Worm (Caenorhabditis elegans) whole organism, L1 larva: Measurements from ENCODE around the gene K09H11.4.
A peak's percentile ranks its signal among the peaks of the same experiment; 100 is the strongest.

ENCODE experiments used
- C04F5.9 ChIP-seq: sonication (generic microtip); optimal IDR thresholded peaks from 2 replicates; lab custom pipeline; 2016; ENCODE audit warnings: missing genetic modification characterization, missing compliant biosample characterization
- C16A3.4 ChIP-seq: fragments of 150-350 bp; optimal IDR thresholded peaks from 2 replicates; lab custom pipeline; 2014; ENCODE audit warnings: missing biosample characterization, missing genetic modification characterization
- aha-1 ChIP-seq: fragments of 150-350 bp; optimal IDR thresholded peaks from 2 replicates; lab custom pipeline; 2014; ENCODE audit warnings: missing biosample characterization, missing genetic modification characterization
- alr-1 ChIP-seq: fragments of 200-800 bp; sonication (Bioruptor generic); optimal IDR thresholded peaks from 2 replicates; lab custom pipeline; 2018; ENCODE audit warnings: borderline replicate concordance, mild to moderate bottlenecking, missing genetic modification characterization, missing compliant biosample characterization
- aly-2 ChIP-seq: fragments of 150-350 bp; optimal IDR thresholded peaks from 2 replicates; lab custom pipeline; 2014; ENCODE audit warnings: missing biosample characterization, missing genetic modification characterization
- ama-1 ChIP-seq: fragments of 150-350 bp; optimal IDR thresholded peaks from 2 replicates; lab custom pipeline; 2014
- blmp-1 ChIP-seq: fragments of 150-350 bp; optimal IDR thresholded peaks from 2 replicates; lab custom pipeline; 2014; ENCODE audit warnings: missing biosample characterization, missing genetic modification characterization
- ceh-63 ChIP-seq: fragments of 200-800 bp; sonication (Bioruptor generic); optimal IDR thresholded peaks from 2 replicates; lab custom pipeline; 2018; ENCODE audit warnings: mild to moderate bottlenecking, missing genetic modification characterization, missing compliant biosample characterization
- ceh-88 ChIP-seq: fragments of 200-800 bp; sonication (Bioruptor generic); IDR thresholded peaks from 2 replicates; pipeline ENCODE4 v1.3.6; 2022; ENCODE audit warnings: missing genetic modification characterization, missing compliant biosample characterization
- ces-1 ChIP-seq: fragments of 150-350 bp; optimal IDR thresholded peaks from 2 replicates; lab custom pipeline; 2014; ENCODE audit warnings: missing biosample characterization, missing genetic modification reagents, missing genetic modification characterization
- dpl-1 ChIP-seq, 3 experiments: fragments of 150-350 bp in 2 of 3; sonication (generic microtip) in 1 of 3; optimal IDR thresholded peaks; 2 replicates each; lab custom pipeline; 2014 to 2017; ENCODE audit warnings: missing biosample characterization in 3 of 3, missing genetic modification characterization in 3 of 3, missing genetic modification reagents in 3 of 3
- efl-1 ChIP-seq, 4 experiments: fragments of 150-350 bp; optimal IDR thresholded peaks in 3 of 4; peaks in 1 of 4; 1 replicate in 1 of 4; 2 replicates in 3 of 4; lab custom pipeline; 2014; ENCODE audit warnings: missing biosample characterization in 2 of 4, missing genetic modification characterization in 2 of 4, missing genetic modification reagents in 2 of 4
- egl-13 ChIP-seq: sonication (generic microtip); optimal IDR thresholded peaks from 2 replicates; lab custom pipeline; 2016; ENCODE audit warnings: missing genotype, missing genetic modification reagents, missing genetic modification characterization, missing compliant biosample characterization
- elt-2 ChIP-seq: sonication (generic microtip); optimal IDR thresholded peaks from 2 replicates; lab custom pipeline; 2016; ENCODE audit warnings: missing genetic modification characterization, mild to moderate bottlenecking, inconsistent platforms, missing compliant biosample characterization, missing genetic modification reagents
- elt-3 ChIP-seq, 6 experiments: fragments of 150-350 bp in 1 of 6; sonication (generic microtip); optimal IDR thresholded peaks; 2 replicates each; lab custom pipeline; 2017 to 2018; ENCODE audit warnings: missing biosample characterization in 6 of 6, missing genetic modification characterization in 6 of 6, inconsistent platforms in 1 of 6
- ets-5 ChIP-seq: fragments of 200-800 bp; sonication (Bioruptor generic); IDR thresholded peaks from 2 replicates; pipeline ENCODE4 v1.3.6; 2022; ENCODE audit warnings: missing genetic modification characterization, missing compliant biosample characterization
- fkh-4 ChIP-seq: sonication (generic microtip); optimal IDR thresholded peaks from 2 replicates; lab custom pipeline; 2016; ENCODE audit warnings: missing compliant biosample characterization, missing genetic modification characterization, borderline replicate concordance
- fos-1 ChIP-seq: fragments of 150-350 bp; optimal IDR thresholded peaks from 2 replicates; lab custom pipeline; 2014; ENCODE audit warnings: missing biosample characterization, missing genetic modification characterization
- hlh-4 ChIP-seq: sonication (generic microtip); optimal IDR thresholded peaks from 2 replicates; lab custom pipeline; 2016; ENCODE audit warnings: mild to moderate bottlenecking, missing genetic modification characterization, missing compliant biosample characterization
- isw-1 ChIP-seq: fragments of 200-800 bp; sonication (Bioruptor generic); IDR thresholded peaks from 2 replicates; pipeline ENCODE4 v1.3.6; 2022; ENCODE audit warnings: missing genetic modification characterization, missing compliant biosample characterization
- jun-1 ChIP-seq: fragments of 150-350 bp; optimal IDR thresholded peaks from 2 replicates; lab custom pipeline; 2014; ENCODE audit warnings: missing biosample characterization, missing genetic modification reagents, missing genetic modification characterization
- lin-14 ChIP-seq: fragments of 200-800 bp; sonication (Bioruptor generic); optimal IDR thresholded peaks from 2 replicates; lab custom pipeline; 2018; ENCODE audit warnings: mild to moderate bottlenecking, missing genetic modification characterization, moderate library complexity, missing compliant biosample characterization
- lin-39 ChIP-seq: fragments of 150-350 bp; optimal IDR thresholded peaks from 2 replicates; lab custom pipeline; 2014; ENCODE audit warnings: missing biosample characterization, missing genetic modification reagents, missing genetic modification characterization
- lir-3 ChIP-seq: sonication (generic microtip); optimal IDR thresholded peaks from 2 replicates; lab custom pipeline; 2016; ENCODE audit warnings: mild to moderate bottlenecking, missing genetic modification characterization, moderate library complexity, missing compliant biosample characterization; ENCODE audit not compliant: poor library complexity
- lsy-2 ChIP-seq, 2 experiments: fragments of 150-350 bp; optimal IDR thresholded peaks; 2 replicates each; lab custom pipeline; 2014; ENCODE audit warnings: missing biosample characterization in 2 of 2, missing genetic modification characterization in 2 of 2
- mab-9 ChIP-seq: fragments of 200-800 bp; sonication (Bioruptor generic); IDR thresholded peaks from 2 replicates; pipeline ENCODE4 v1.3.6; 2022; ENCODE audit warnings: missing genetic modification reagents, missing genetic modification characterization, missing compliant biosample characterization
- mdl-1 ChIP-seq, 2 experiments: fragments of 150-350 bp; optimal IDR thresholded peaks; 2 replicates each; lab custom pipeline; 2014 to 2017; ENCODE audit warnings: missing biosample characterization in 2 of 2, missing genetic modification characterization in 2 of 2, inconsistent platforms in 1 of 2
- mep-1 ChIP-seq: fragments of 150-350 bp; optimal IDR thresholded peaks from 2 replicates; lab custom pipeline; 2014; ENCODE audit warnings: missing biosample characterization, missing genetic modification characterization
- nhr-12 ChIP-seq: sonication (generic microtip); optimal IDR thresholded peaks from 2 replicates; lab custom pipeline; 2017; ENCODE audit warnings: missing biosample characterization, missing genetic modification characterization
- nhr-19 ChIP-seq: fragments of 200-800 bp; sonication (Bioruptor generic); conservative IDR thresholded peaks from 2 replicates; pipeline ENCODE4 v1.3.6; 2022; ENCODE audit warnings: missing genetic modification characterization, missing compliant biosample characterization
- nhr-20 ChIP-seq: sonication (generic microtip); optimal IDR thresholded peaks from 2 replicates; lab custom pipeline; 2016; ENCODE audit warnings: mild to moderate bottlenecking, missing genetic modification characterization, missing compliant biosample characterization
- nhr-28 ChIP-seq: fragments of 150-350 bp; optimal IDR thresholded peaks from 2 replicates; lab custom pipeline; 2014; ENCODE audit warnings: missing biosample characterization, missing genetic modification characterization
- nhr-47 ChIP-seq: sonication (generic microtip); optimal IDR thresholded peaks from 2 replicates; lab custom pipeline; 2016; ENCODE audit warnings: mild to moderate bottlenecking, missing genetic modification characterization, moderate library complexity, missing compliant biosample characterization
- nhr-71 ChIP-seq: sonication (generic microtip); optimal IDR thresholded peaks from 2 replicates; lab custom pipeline; 2016; ENCODE audit warnings: mild to moderate bottlenecking, missing genetic modification characterization, moderate library complexity, missing compliant biosample characterization
- nhr-77 ChIP-seq: fragments of 150-350 bp; optimal IDR thresholded peaks from 2 replicates; lab custom pipeline; 2014; ENCODE audit warnings: missing biosample characterization, missing genetic modification characterization
- nhr-85 ChIP-seq: sonication (generic microtip); peaks from one replicate; lab custom pipeline; 2016; ENCODE audit warnings: missing genetic modification characterization, inconsistent platforms, missing compliant biosample characterization
- nhr-90 ChIP-seq: sonication (generic microtip); optimal IDR thresholded peaks from 2 replicates; lab custom pipeline; 2016; ENCODE audit warnings: mild to moderate bottlenecking, missing genetic modification characterization, missing compliant biosample characterization; ENCODE audit not compliant: poor library complexity
- pax-3 ChIP-seq: fragments of 200-800 bp; sonication (Bioruptor generic); optimal IDR thresholded peaks from 2 replicates; lab custom pipeline; 2018; ENCODE audit warnings: mild to moderate bottlenecking, missing genetic modification characterization, moderate library complexity, missing compliant biosample characterization
- rnt-1 ChIP-seq: sonication (generic microtip); optimal IDR thresholded peaks from 2 replicates; lab custom pipeline; 2016; ENCODE audit warnings: mild to moderate bottlenecking, missing genetic modification characterization, moderate library complexity, missing compliant biosample characterization
- snu-23 ChIP-seq: sonication (generic microtip); optimal IDR thresholded peaks from 2 replicates; lab custom pipeline; 2016; ENCODE audit warnings: missing genetic modification characterization, missing compliant biosample characterization
- sox-4 ChIP-seq: sonication (generic microtip); optimal IDR thresholded peaks from 2 replicates; lab custom pipeline; 2016; ENCODE audit warnings: missing genetic modification characterization, missing compliant biosample characterization
- sptf-1 ChIP-seq: fragments of 150-350 bp; optimal IDR thresholded peaks from 2 replicates; lab custom pipeline; 2014; ENCODE audit warnings: missing biosample characterization, missing genetic modification characterization
- sup-37 ChIP-seq: fragments of 200-800 bp; sonication (Bioruptor generic); optimal IDR thresholded peaks from 2 replicates; lab custom pipeline; 2018; ENCODE audit warnings: mild to moderate bottlenecking, missing genetic modification characterization, missing compliant biosample characterization
- swsn-7 ChIP-seq: sonication (generic microtip); optimal IDR thresholded peaks from 2 replicates; lab custom pipeline; 2016; ENCODE audit warnings: missing genetic modification characterization, missing compliant biosample characterization
- tbx-2 ChIP-seq: sonication (generic microtip); optimal IDR thresholded peaks from 2 replicates; lab custom pipeline; 2016; ENCODE audit warnings: missing genetic modification characterization, missing compliant biosample characterization
- tlp-1 ChIP-seq: fragments of 150-350 bp; optimal IDR thresholded peaks from 2 replicates; lab custom pipeline; 2014; ENCODE audit warnings: missing biosample characterization, missing genetic modification characterization
- unc-130 ChIP-seq: fragments of 150-350 bp; optimal IDR thresholded peaks from 2 replicates; lab custom pipeline; 2017; ENCODE audit warnings: missing biosample characterization, missing genetic modification characterization, inconsistent platforms
- unc-30 ChIP-seq: sonication (generic microtip); optimal IDR thresholded peaks from 2 replicates; lab custom pipeline; 2017; ENCODE audit warnings: missing biosample characterization, missing genetic modification characterization
- unc-62 ChIP-seq: fragments of 150-350 bp; optimal IDR thresholded peaks from 2 replicates; lab custom pipeline; 2014; ENCODE audit warnings: missing biosample characterization, missing genetic modification reagents, missing genetic modification characterization
- unc-98 ChIP-seq: fragments of 200-800 bp; sonication (Bioruptor generic); IDR thresholded peaks from 2 replicates; pipeline ENCODE4 v1.3.6; 2022; ENCODE audit warnings: missing genetic modification characterization, missing compliant biosample characterization
- vab-15 ChIP-seq: sonication (generic microtip); optimal IDR thresholded peaks from 2 replicates; lab custom pipeline; 2017; ENCODE audit warnings: missing genotype, mild to moderate bottlenecking, missing genetic modification characterization, missing compliant biosample characterization
- xbp-1 ChIP-seq: sonication (generic microtip); optimal IDR thresholded peaks from 2 replicates; lab custom pipeline; 2016; ENCODE audit warnings: missing genetic modification characterization, missing compliant biosample characterization
- ztf-11 ChIP-seq, 2 experiments: sonication (generic microtip); optimal IDR thresholded peaks; 2 replicates each; lab custom pipeline; 2016 to 2017; ENCODE audit warnings: missing genetic modification characterization in 2 of 2, missing biosample characterization in 1 of 2, missing compliant biosample characterization in 1 of 2
- ztf-4 ChIP-seq: fragments of 150-350 bp; optimal IDR thresholded peaks from 2 replicates; lab custom pipeline; 2014; ENCODE audit warnings: missing biosample characterization, missing genetic modification characterization

The K09H11.4 gene

ce11 chrV:5701106-5701505 lies 25.3 kb downstream of the K09H11.4 start:
- TF ChIP-seq rnt-1 (no peak), C04F5.9 (tag; lab: Kevin White, UChicago) (no peak), aly-2 (tag; lab: Kevin White, UChicago) (no peak), ceh-88 (GFP tag; lab: Robert Waterston, UW) (no peak), fos-1 (tag; lab: Kevin White, UChicago) (no peak), ces-1 (GFP tag; lab: Kevin White, UChicago) (no peak), nhr-19 (GFP tag; lab: Robert Waterston, UW) (peak; percentile 11), mep-1 (tag; lab: Kevin White, UChicago) (no peak), blmp-1 (tag; lab: Kevin White, UChicago) (peak; percentile 84), unc-30 (tag; lab: Kevin White, UChicago) (no peak), tlp-1 (tag; lab: Kevin White, UChicago) (no peak), ztf-4 (tag; lab: Kevin White, UChicago) (peak; percentile 8), mab-9 (GFP tag; lab: Robert Waterston, UW) (no peak), lin-39 (no peak), aha-1 (tag; lab: Kevin White, UChicago) (no peak), lin-14 (GFP tag; lab: Kevin White, UChicago) (peak; percentile 61), dpl-1 (GFP tag; optimal IDR thresholded peaks at IDR 0.05; lab: Kevin White, UChicago) (no peak), lsy-2 (tag; optimal IDR thresholded peaks at IDR 0.05; lab: Kevin White, UChicago) (peak; percentile 13 to 36), swsn-7 (tag; lab: Kevin White, UChicago) (no peak), vab-15 (tag; lab: Kevin White, UChicago) (no peak), alr-1 (no peak), elt-3 (tag; optimal IDR thresholded peaks at IDR 0.05; lab: Kevin White, UChicago) (peak in 3 of 6 experiments; percentile 39 to 84 (median 62)), nhr-28 (tag; lab: Kevin White, UChicago) (no peak), ztf-11 (tag; optimal IDR thresholded peaks at IDR 0.05; lab: Kevin White, UChicago) (no peak), snu-23 (GFP tag; lab: Kevin White, UChicago) (no peak), nhr-77 (tag; lab: Kevin White, UChicago) (no peak), elt-2 (no peak), ets-5 (no peak), sox-4 (tag; lab: Kevin White, UChicago) (no peak), lir-3 (tag; lab: Kevin White, UChicago) (no peak), nhr-12 (tag; lab: Kevin White, UChicago) (no peak), mdl-1 (tag; optimal IDR thresholded peaks at IDR 0.05; lab: Kevin White, UChicago) (no peak), sptf-1 (tag; lab: Kevin White, UChicago) (no peak), unc-130 (tag; lab: Kevin White, UChicago) (no peak), nhr-90 (tag; lab: Kevin White, UChicago) (peak; percentile 36), pax-3 (tag; lab: Kevin White, UChicago) (no peak), sup-37 (no peak), C16A3.4 (no peak), nhr-47 (tag; lab: Kevin White, UChicago) (peak; percentile 38), xbp-1 (tag; lab: Kevin White, UChicago) (no peak), efl-1 (optimal IDR thresholded peaks at IDR 0.05; lab: Kevin White, UChicago) (no peak), efl-1 (GFP tag; optimal IDR thresholded peaks at IDR 0.05 in 1 of 2; lab: Kevin White, UChicago) (peak in 1 of 2 experiments; percentile 69), nhr-20 (peak; percentile 47), fkh-4 (tag; lab: Kevin White, UChicago) (no peak), hlh-4 (tag; lab: Kevin White, UChicago) (no peak), ceh-63 (GFP tag; lab: Kevin White, UChicago) (no peak), tbx-2 (no peak), nhr-71 (tag; lab: Kevin White, UChicago) (peak; percentile 28), nhr-85 (tag; lab: Kevin White, UChicago) (no peak), unc-98 (GFP tag; lab: Robert Waterston, UW) (no peak), ama-1 (lab: Kevin White, UChicago) (peak; percentile 77), isw-1 (no peak), egl-13 (tag; lab: Kevin White, UChicago) (no peak), jun-1 (no peak), unc-62 (GFP tag; lab: Kevin White, UChicago) (no peak)
